Worm (Caenorhabditis elegans) whole organism, mixed stage, embryonic: ENCODE measurements around the gene nkat-3.

Source experiments
- ceh-43 ChIP-seq: fragments of 200-800 bp; sonication (Bioruptor generic); optimal IDR thresholded peaks from 2 replicates; lab custom pipeline; 2018; ENCODE audit warnings: mild to moderate bottlenecking, missing genetic modification characterization, moderate library complexity, missing compliant biosample characterization
- ceh-83 ChIP-seq: fragments of 200-800 bp; sonication (Bioruptor generic); optimal IDR thresholded peaks from 2 replicates; lab custom pipeline; 2018; ENCODE audit warnings: mild to moderate bottlenecking, missing genetic modification characterization, missing compliant biosample characterization
- ces-1 ChIP-seq: fragments of 150-350 bp; optimal IDR thresholded peaks from 2 replicates; lab custom pipeline; 2014; ENCODE audit warnings: missing biosample characterization, missing genetic modification reagents, missing genetic modification characterization
- mab-5 ChIP-seq: fragments of 150-350 bp; optimal IDR thresholded peaks from 2 replicates; lab custom pipeline; 2014; ENCODE audit warnings: missing biosample characterization, missing genetic modification characterization
- mls-2 ChIP-seq: sonication (generic microtip); optimal IDR thresholded peaks from 2 replicates; lab custom pipeline; 2016; ENCODE audit warnings: mild to moderate bottlenecking, missing genetic modification characterization, moderate library complexity, missing compliant biosample characterization
- nhr-12 ChIP-seq: fragments of 150-350 bp; optimal IDR thresholded peaks from 2 replicates; lab custom pipeline; 2014; ENCODE audit warnings: missing biosample characterization, missing genetic modification characterization
- nhr-237 ChIP-seq: fragments of 150-350 bp; optimal IDR thresholded peaks from 2 replicates; lab custom pipeline; 2014; ENCODE audit warnings: missing biosample characterization, missing genetic modification characterization
- nhr-28 ChIP-seq: fragments of 150-350 bp; optimal IDR thresholded peaks from 2 replicates; lab custom pipeline; 2014; ENCODE audit warnings: missing biosample characterization, missing genetic modification characterization
- sptf-1 ChIP-seq: sonication (generic microtip); optimal IDR thresholded peaks from 2 replicates; lab custom pipeline; 2017; ENCODE audit warnings: mild to moderate bottlenecking, missing genetic modification characterization, moderate library complexity, missing compliant biosample characterization
- tbx-8 ChIP-seq: fragments of 200-800 bp; sonication (Bioruptor generic); optimal IDR thresholded peaks from 2 replicates; lab custom pipeline; 2018; ENCODE audit warnings: mild to moderate bottlenecking, missing genetic modification characterization, moderate library complexity, missing compliant biosample characterization
- unc-39 ChIP-seq: fragments of 150-350 bp; optimal IDR thresholded peaks from 2 replicates; lab custom pipeline; 2014; ENCODE audit warnings: missing biosample characterization, missing genetic modification characterization
- unc-62 ChIP-seq: fragments of 150-350 bp; optimal IDR thresholded peaks from 2 replicates; lab custom pipeline; 2014; ENCODE audit warnings: missing biosample characterization, missing genetic modification reagents, missing genetic modification characterization
- ztf-11 ChIP-seq: fragments of 150-350 bp; optimal IDR thresholded peaks from 2 replicates; lab custom pipeline; 2014; ENCODE audit warnings: missing biosample characterization, missing genetic modification characterization

DNA sequence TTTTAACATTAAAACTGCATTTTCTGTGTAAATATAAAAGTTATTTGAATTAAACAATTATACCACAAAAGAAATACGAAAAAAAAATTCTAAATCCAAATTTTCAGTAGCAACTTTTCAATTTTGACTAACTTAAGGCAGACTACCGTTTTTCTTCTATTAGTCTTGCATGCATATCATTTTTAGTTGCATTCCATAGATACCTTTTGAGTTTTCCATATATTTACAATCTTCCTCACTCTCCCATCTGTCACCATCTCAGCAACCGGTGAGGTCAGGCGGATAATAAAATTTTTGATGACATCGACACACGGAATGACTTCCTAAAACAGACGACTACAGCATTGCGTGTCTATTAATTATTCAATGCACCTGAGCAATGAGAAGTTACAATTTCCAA, 37.2 kb downstream of the nkat-3 start, which contains the start of gene gcy-36:
- TF ChIP-seq ztf-11 (tag; lab: Kevin White, UChicago) (no peak), unc-62 (GFP tag; lab: Kevin White, UChicago) (no peak), unc-39 (tag; lab: Kevin White, UChicago) (no peak), ces-1 (GFP tag; lab: Kevin White, UChicago) (no peak), mab-5 (no peak), nhr-237 (tag; lab: Kevin White, UChicago) (no peak), ceh-43 (GFP tag; lab: Kevin White, UChicago) (no peak), nhr-12 (tag; lab: Kevin White, UChicago) (no peak), sptf-1 (tag; lab: Kevin White, UChicago) (no peak), mls-2 (no peak), nhr-28 (no peak), tbx-8 (GFP tag; lab: Kevin White, UChicago) (no peak), ceh-83 (GFP tag; lab: Kevin White, UChicago) (no peak)
